Worm (Caenorhabditis elegans): Measurements from ENCODE around the gene snu-23.

Gene snu-23

ce11 chrIII:7729534-7730061 lies 40.3 kb downstream of the snu-23 start, which contains the start of gene ZK112.4 (continued):
- no peak for TF ChIP-seq unc-39 (tag; optimal IDR thresholded peaks at IDR 0.05)
- peak; percentile 48 for TF ChIP-seq F37D6.2 (tag; optimal IDR thresholded peaks at IDR 0.05)
- no peak for TF ChIP-seq pqm-1 (tag; optimal IDR thresholded peaks at IDR 0.05)
- peak; percentile 52 for TF ChIP-seq rbr-2 (tag; optimal IDR thresholded peaks at IDR 0.05)
- TF ChIP-seq lir-3 (tag; optimal IDR thresholded peaks at IDR 0.05) = no peak
- TF ChIP-seq hlh-11 (tag; optimal IDR thresholded peaks at IDR 0.05) = peak; percentile 79
- TF ChIP-seq nhr-102 (tag; optimal IDR thresholded peaks at IDR 0.05) = no peak
- peak; percentile 26 to 57 for TF ChIP-seq mdl-1 (tag; optimal IDR thresholded peaks at IDR 0.05)
- no peak for TF ChIP-seq nhr-42 (GFP tag; IDR thresholded peaks at IDR 0.05)
- TF ChIP-seq hlh-30 (tag; optimal IDR thresholded peaks at IDR 0.05; ENCODE audit: insufficient read depth) = peak; percentile 76
- no peak for TF ChIP-seq attf-4 (tag; optimal IDR thresholded peaks at IDR 0.05)
- peak; percentile 49; the same call in 1 of the 2 replicates for TF ChIP-seq egl-43 (GFP tag; IDR thresholded peaks at IDR 0.05)
- no peak for TF ChIP-seq unc-130 (GFP tag; optimal IDR thresholded peaks at IDR 0.05)
- no peak for TF ChIP-seq mdt-29 (GFP tag; IDR thresholded peaks at IDR 0.05)
- peak; percentile 32; the same call in 1 of the 2 replicates for TF ChIP-seq lin-38 (GFP tag; IDR thresholded peaks at IDR 0.05)
- no peak for TF ChIP-seq Y5F2A.4 (GFP tag; optimal IDR thresholded peaks at IDR 0.05)
- TF ChIP-seq ceh-62 (tag; optimal IDR thresholded peaks at IDR 0.05) = no peak
- no peak for TF ChIP-seq nhr-10 (tag; optimal IDR thresholded peaks at IDR 0.05)
- TF ChIP-seq ZK546.5 (tag; optimal IDR thresholded peaks at IDR 0.05) = no peak
- TF ChIP-seq dpl-1 (GFP tag; optimal IDR thresholded peaks at IDR 0.05) = no peak
- peak; percentile 29 for TF ChIP-seq F10B5.3 (tag; optimal IDR thresholded peaks at IDR 0.05)
- TF ChIP-seq nhr-48 (tag; optimal IDR thresholded peaks at IDR 0.05) = no peak
- TF ChIP-seq ctbp-1 (GFP tag; IDR thresholded peaks at IDR 0.05) = peak; percentile 73; the same call in 1 of the 2 replicates
- TF ChIP-seq cey-2 (tag; optimal IDR thresholded peaks at IDR 0.05; ENCODE audit: borderline replicate concordance, insufficient read depth) = no peak
- no peak for TF ChIP-seq dmd-9 (GFP tag; IDR thresholded peaks at IDR 0.05)
- TF ChIP-seq lin-1 (GFP tag; IDR thresholded peaks at IDR 0.05) = no peak
- TF ChIP-seq tag-97 (GFP tag; IDR thresholded peaks at IDR 0.05) = no peak
- TF ChIP-seq snpc-1.2 (GFP tag; IDR thresholded peaks at IDR 0.05) = no peak
- TF ChIP-seq gei-8 (GFP tag; optimal IDR thresholded peaks at IDR 0.05) = no peak
- peak; percentile 88 for TF ChIP-seq aha-1 (tag)
- peak; percentile 93 for TF ChIP-seq set-16 (GFP tag; IDR thresholded peaks at IDR 0.05)
- no peak for TF ChIP-seq nhr-237 (tag; optimal IDR thresholded peaks at IDR 0.05)
- no peak for TF ChIP-seq dve-1 (tag; optimal IDR thresholded peaks at IDR 0.05; ENCODE audit: insufficient read depth)
- 0 out of 2 replicates have a peak, but pooled peaks have one; percentile 21 for TF ChIP-seq madf-9 (GFP tag; conservative IDR thresholded peaks at IDR 0.05)
- TF ChIP-seq jun-1 (tag; optimal IDR thresholded peaks at IDR 0.05) = no peak
- TF ChIP-seq spr-3 (GFP tag; optimal IDR thresholded peaks at IDR 0.05) = no peak
- no peak for TF ChIP-seq D1046.2 (GFP tag; IDR thresholded peaks at IDR 0.05)
- peak; percentile 91 for TF ChIP-seq nhr-11 (tag; optimal IDR thresholded peaks at IDR 0.05)
- TF ChIP-seq sdz-12 (GFP tag; optimal IDR thresholded peaks at IDR 0.05) = no peak
- TF ChIP-seq fos-1 (tag; optimal IDR thresholded peaks at IDR 0.05) = no peak
- TF ChIP-seq tra-1 (GFP tag; IDR thresholded peaks at IDR 0.05) = no peak; the same call in 1 of the 2 replicates
- no peak; the same call in 1 of the 2 replicates for TF ChIP-seq arid-1 (GFP tag; conservative IDR thresholded peaks at IDR 0.05)
- TF ChIP-seq nhr-28 (tag; optimal IDR thresholded peaks at IDR 0.05) = peak; percentile 69
- no peak for TF ChIP-seq Y105C5A.15 (GFP tag; IDR thresholded peaks at IDR 0.05)
- no peak for TF ChIP-seq nhr-41 (GFP tag; IDR thresholded peaks at IDR 0.05)
- no peak for TF ChIP-seq zag-1 (tag; optimal IDR thresholded peaks at IDR 0.05)
- no peak for TF ChIP-seq ztf-11 (tag; optimal IDR thresholded peaks at IDR 0.05)
- no peak for TF ChIP-seq daf-12 (tag; optimal IDR thresholded peaks at IDR 0.05)
- TF ChIP-seq dmd-6 (GFP tag; IDR thresholded peaks at IDR 0.05) = no peak; the same call in 1 of the 2 replicates
- no peak for TF ChIP-seq T20F7.1 (GFP tag; optimal IDR thresholded peaks at IDR 0.05)
- TF ChIP-seq madf-5 (GFP tag; IDR thresholded peaks at IDR 0.05) = 0 out of 4 replicates have a peak, but pooled peaks of 1 of the 2 experiments have one; percentile 10

Data from whole organism, L4 larva.